Fruit fly (Drosophila melanogaster): ENCODE measurements around the gene bab2.

bab2 gene

DNA sequence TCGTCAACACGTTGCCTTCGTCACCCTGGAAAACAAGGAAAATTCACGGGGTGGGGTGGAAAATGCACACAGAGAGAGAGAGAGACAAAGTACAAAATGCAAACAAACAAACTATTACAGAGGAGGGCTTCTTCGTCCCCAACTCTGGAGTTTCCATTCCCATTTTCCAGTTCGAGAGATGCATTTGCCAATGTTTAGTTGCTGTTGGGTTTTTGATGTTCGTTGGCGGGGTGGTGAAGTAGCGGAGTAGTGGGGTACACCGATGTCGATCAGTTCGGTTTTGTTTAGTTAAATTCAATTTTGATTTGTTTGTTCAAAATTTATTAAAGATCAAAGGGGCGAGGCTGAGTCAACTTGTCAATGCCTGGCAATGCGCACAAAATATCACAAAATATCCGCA, 59.5 kb downstream of the bab2 start:
- TF ChIP-seq cnc (optimal IDR thresholded peaks at IDR 0.05), result no peak
- TF ChIP-seq CG11617 (GFP tag; optimal IDR thresholded peaks at IDR 0.05), result no peak
- no peak for TF ChIP-seq toe (GFP tag; optimal IDR thresholded peaks at IDR 0.05)
- TF ChIP-seq CG33017 (tag; optimal IDR thresholded peaks at IDR 0.05), result no peak
- TF ChIP-seq CG12768 (GFP tag; optimal IDR thresholded peaks at IDR 0.05), result no peak
- TF ChIP-seq kay (GFP tag; ENCODE audit: borderline replicate concordance), result no peak
- no peak for TF ChIP-seq Crg-1 (GFP tag; optimal IDR thresholded peaks at IDR 0.05)
- TF ChIP-seq ovo (GFP tag; optimal IDR thresholded peaks at IDR 0.05), result no peak

DNA sequence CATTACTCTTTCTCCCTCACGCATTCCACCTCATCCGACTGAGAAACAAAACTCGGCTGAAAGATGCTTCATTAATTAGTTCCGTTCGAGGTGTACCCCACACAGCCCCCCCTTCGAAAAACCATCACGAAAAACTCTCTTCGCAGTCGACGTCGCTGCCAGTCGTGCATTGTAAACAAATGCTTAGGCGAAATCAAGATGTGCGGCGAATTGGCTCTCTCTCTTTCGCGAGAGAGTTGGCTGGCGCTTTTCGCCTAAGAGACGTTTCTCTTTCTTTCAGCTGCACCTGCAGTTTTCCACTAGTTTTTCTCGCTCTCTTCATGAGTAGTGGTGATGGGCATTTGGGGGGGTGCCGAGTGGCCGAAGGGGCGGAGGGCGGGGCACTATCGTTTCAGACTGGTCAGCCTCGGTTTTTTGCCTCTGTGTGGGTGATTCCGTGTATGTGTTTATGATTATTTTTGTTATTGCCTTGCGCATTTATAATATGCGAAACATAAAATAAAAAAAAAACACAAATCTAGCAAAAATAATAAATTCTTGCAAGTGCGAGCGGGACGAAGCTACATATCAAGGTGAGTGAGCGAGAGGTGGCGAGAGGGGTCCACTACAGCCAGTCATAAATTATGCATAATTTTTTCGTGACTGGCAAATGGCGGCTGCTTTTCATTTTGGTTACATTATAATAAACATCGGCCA, 74.6 kb downstream of the bab2 start:
- TF ChIP-seq Crg-1 (GFP tag; optimal IDR thresholded peaks at IDR 0.05) (no peak), ovo (GFP tag; optimal IDR thresholded peaks at IDR 0.05) (no peak), CG12768 (GFP tag; optimal IDR thresholded peaks at IDR 0.05) (no peak), kay (GFP tag; ENCODE audit: borderline replicate concordance) (peak; percentile 52), CG5204 (GFP tag; optimal IDR thresholded peaks at IDR 0.05) (no peak), tj (GFP tag; optimal IDR thresholded peaks at IDR 0.05) (peak; percentile 34), CG7045 (GFP tag; optimal IDR thresholded peaks at IDR 0.05) (no peak), Hr96 (GFP tag; optimal IDR thresholded peaks at IDR 0.05) (no peak), pad (GFP tag; optimal IDR thresholded peaks at IDR 0.05) (peak; percentile 77)

DNA sequence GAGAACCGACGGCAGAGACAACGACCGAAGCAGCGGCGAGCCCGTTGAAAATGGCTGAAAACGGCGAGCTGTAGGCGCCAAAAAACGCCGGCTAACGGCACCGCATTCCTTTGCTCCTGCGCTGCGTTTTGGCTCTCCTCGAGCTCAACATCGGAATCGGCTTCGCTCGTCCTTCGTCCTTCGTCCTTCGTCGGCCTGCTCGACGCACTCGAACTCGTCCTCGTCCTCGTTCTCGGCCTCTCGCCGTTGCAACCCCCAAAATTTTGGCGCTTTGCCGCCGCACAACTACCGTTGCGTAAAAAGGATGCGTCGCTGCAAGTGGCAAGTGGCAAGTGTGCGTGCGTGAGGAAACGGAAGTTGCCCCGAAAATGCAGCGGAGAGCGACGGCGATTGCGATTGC, 75.6 kb downstream of the bab2 start:
- TF ChIP-seq Crg-1 (GFP tag; optimal IDR thresholded peaks at IDR 0.05), result no peak
- TF ChIP-seq cnc (optimal IDR thresholded peaks at IDR 0.05), result no peak
- no peak for TF ChIP-seq CG5204 (GFP tag; optimal IDR thresholded peaks at IDR 0.05)
- TF ChIP-seq kay (GFP tag; ENCODE audit: borderline replicate concordance), result no peak
- TF ChIP-seq toe (GFP tag; optimal IDR thresholded peaks at IDR 0.05), result no peak
- no peak for TF ChIP-seq bab1 (GFP tag; optimal IDR thresholded peaks at IDR 0.05)
- no peak for TF ChIP-seq CG12768 (GFP tag; optimal IDR thresholded peaks at IDR 0.05)
- TF ChIP-seq cic (GFP tag; optimal IDR thresholded peaks at IDR 0.05), result no peak
- no peak for TF ChIP-seq Mnt (GFP tag; optimal IDR thresholded peaks at IDR 0.05)
- no peak for TF ChIP-seq CG7045 (GFP tag; optimal IDR thresholded peaks at IDR 0.05)
- TF ChIP-seq tj (GFP tag; optimal IDR thresholded peaks at IDR 0.05), result no peak
- no peak for TF ChIP-seq CG7101 (tag; optimal IDR thresholded peaks at IDR 0.05)
- TF ChIP-seq Hr96 (GFP tag; optimal IDR thresholded peaks at IDR 0.05), result no peak
- TF ChIP-seq ovo (GFP tag; optimal IDR thresholded peaks at IDR 0.05), result no peak
- no peak for TF ChIP-seq CG14711 (tag; optimal IDR thresholded peaks at IDR 0.05)
- TF ChIP-seq CG33017 (tag; optimal IDR thresholded peaks at IDR 0.05), result no peak
- TF ChIP-seq Clk (GFP tag; optimal IDR thresholded peaks at IDR 0.05), result no peak
- TF ChIP-seq pad (GFP tag; optimal IDR thresholded peaks at IDR 0.05), result no peak

DNA sequence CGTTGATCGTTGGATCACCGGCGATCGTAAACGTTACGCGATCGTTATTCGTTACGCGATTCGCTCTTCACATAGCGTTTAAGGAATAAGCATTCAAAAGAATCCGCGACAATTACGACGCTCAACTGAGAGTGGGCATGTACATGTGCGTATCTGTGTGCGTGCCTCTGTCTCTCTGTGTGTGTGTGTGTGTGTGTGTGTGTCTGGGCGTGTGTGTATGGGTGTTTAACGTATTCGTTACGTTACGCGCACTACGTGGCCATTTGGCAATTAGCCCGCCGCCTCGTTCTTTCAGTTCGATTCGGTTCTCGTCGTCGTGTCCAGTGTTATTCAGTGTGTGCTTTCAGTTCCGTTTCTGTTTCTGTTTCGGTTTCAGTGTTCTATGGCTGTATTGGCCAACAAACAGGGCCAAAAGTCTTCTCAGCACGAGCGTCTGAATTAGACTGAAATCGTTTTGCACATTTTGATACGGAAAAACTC, 76.4 kb downstream of the bab2 start, which contains the start of gene bab1:
Gene bab1, minus strand, starts transcription at position 430 of the 480 bp plus-strand sequence.
- TF ChIP-seq Crg-1 (GFP tag; optimal IDR thresholded peaks at IDR 0.05) (no peak), CG12768 (GFP tag; optimal IDR thresholded peaks at IDR 0.05) (no peak), pad (GFP tag; optimal IDR thresholded peaks at IDR 0.05) (no peak), CG7101 (tag; optimal IDR thresholded peaks at IDR 0.05) (no peak), cic (GFP tag; optimal IDR thresholded peaks at IDR 0.05) (no peak), CG11617 (GFP tag; optimal IDR thresholded peaks at IDR 0.05) (no peak), ovo (GFP tag; optimal IDR thresholded peaks at IDR 0.05) (no peak), Clk (GFP tag; optimal IDR thresholded peaks at IDR 0.05) (no peak), cnc (optimal IDR thresholded peaks at IDR 0.05) (no peak), kay (GFP tag; ENCODE audit: borderline replicate concordance) (no peak), CG33017 (tag; optimal IDR thresholded peaks at IDR 0.05) (no peak), CG14711 (tag; optimal IDR thresholded peaks at IDR 0.05) (no peak), CG5204 (GFP tag; optimal IDR thresholded peaks at IDR 0.05) (no peak), CG7045 (GFP tag; optimal IDR thresholded peaks at IDR 0.05) (no peak), tj (GFP tag; optimal IDR thresholded peaks at IDR 0.05) (no peak), bab1 (GFP tag; optimal IDR thresholded peaks at IDR 0.05) (no peak), toe (GFP tag; optimal IDR thresholded peaks at IDR 0.05) (no peak), Mnt (GFP tag; optimal IDR thresholded peaks at IDR 0.05) (no peak)

DNA sequence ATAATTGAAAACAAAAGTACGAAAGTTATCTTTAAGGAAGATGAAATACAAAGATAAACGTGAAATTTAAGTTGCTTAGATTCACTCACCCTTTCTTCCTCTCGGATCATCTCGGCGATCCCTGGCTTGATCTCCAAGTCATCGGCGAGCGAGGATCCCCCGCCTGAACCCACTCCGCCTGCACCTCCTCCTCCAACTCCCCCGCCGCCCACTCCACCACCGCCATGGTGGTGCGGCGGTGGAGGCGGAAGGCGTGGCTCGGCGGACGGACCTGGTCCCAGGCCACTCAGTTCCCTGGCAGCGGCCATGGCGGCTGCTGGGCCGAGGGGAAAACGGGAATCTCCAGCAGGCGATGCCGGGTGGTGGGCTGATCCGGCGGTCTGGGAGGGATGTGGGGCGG, 78.1 kb downstream of the bab2 start:
- TF ChIP-seq Mnt (GFP tag; optimal IDR thresholded peaks at IDR 0.05), result no peak
- TF ChIP-seq Clk (GFP tag; optimal IDR thresholded peaks at IDR 0.05), result no peak
- TF ChIP-seq CG11617 (GFP tag; optimal IDR thresholded peaks at IDR 0.05), result no peak
- TF ChIP-seq CG33017 (tag; optimal IDR thresholded peaks at IDR 0.05), result no peak

DNA sequence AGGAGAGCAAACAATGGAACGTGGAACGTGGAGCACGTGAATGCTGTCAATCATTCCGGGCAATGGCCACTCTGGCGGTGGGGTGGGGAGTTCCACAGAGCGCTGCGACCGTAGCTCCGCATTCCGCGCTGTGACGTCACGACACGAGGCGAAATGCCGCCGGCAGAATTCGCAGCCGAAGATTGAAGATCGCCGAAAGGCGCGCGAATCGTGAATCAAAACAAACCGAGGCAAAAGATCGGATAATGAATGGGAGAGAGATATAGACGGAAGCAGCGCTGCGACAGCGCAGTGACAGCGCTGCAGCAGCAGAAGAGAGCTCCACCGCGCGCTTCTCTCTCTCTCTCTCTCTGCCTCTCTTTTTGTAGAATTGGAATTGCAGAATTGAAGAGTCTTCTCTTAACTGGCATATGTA, 78.5 kb downstream of the bab2 start:
- TF ChIP-seq cnc (optimal IDR thresholded peaks at IDR 0.05), result no peak
- TF ChIP-seq kay (GFP tag; ENCODE audit: borderline replicate concordance), result no peak
- no peak for TF ChIP-seq CG11617 (GFP tag; optimal IDR thresholded peaks at IDR 0.05)
- TF ChIP-seq Crg-1 (GFP tag; optimal IDR thresholded peaks at IDR 0.05), result no peak
- TF ChIP-seq CG14711 (tag; optimal IDR thresholded peaks at IDR 0.05), result no peak
- peak; percentile 8 for TF ChIP-seq Mnt (GFP tag; optimal IDR thresholded peaks at IDR 0.05)
- no peak for TF ChIP-seq CG7101 (tag; optimal IDR thresholded peaks at IDR 0.05)
- peak; percentile 1 for TF ChIP-seq bab1 (GFP tag; optimal IDR thresholded peaks at IDR 0.05)
- TF ChIP-seq tj (GFP tag; optimal IDR thresholded peaks at IDR 0.05), result no peak
